3 worm cellular contexts compared by ENCODE assay signal in the genomic region with DNA sequence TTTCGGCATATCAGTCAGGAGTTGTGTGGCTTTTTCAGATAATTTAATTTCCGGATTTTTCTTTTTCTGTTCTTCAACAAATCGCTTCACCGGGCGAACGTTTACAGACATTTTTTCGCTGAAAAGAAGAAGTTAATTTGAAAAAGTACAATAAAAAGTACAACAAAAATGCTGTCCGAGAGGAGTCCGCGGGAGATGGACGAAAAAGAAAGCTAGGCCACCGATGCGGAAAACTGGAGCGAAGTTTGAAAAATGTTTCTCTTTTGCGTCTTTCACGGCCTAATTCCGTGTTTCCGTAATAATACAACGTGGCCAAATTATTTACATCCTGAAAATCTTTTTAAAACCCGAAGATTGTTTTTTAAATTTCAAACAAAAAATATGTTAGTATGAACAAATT.
A peak's percentile ranks its signal among the peaks of the same experiment; 100 is the strongest.
TF ChIP-seq lines count a peak whose summit lies in the region.

thoc-5 (minus strand) TSS at position 152 of the 400 bp plus-strand sequence.

TF ChIP-seq in whole organism, L2 larva, 48 proteins besides CTCF, POLR2A, EP300 and RAD21 (continued from another document):
- TF ChIP-seq lin-13 (GFP tag; optimal IDR thresholded peaks at IDR 0.05; lab: Kevin White, UChicago): peak; percentile 71
- TF ChIP-seq dmd-4 (tag; optimal IDR thresholded peaks at IDR 0.05; lab: Kevin White, UChicago): no peak
- no peak for TF ChIP-seq mbf-1 (tag; optimal IDR thresholded peaks at IDR 0.05; lab: Kevin White, UChicago)
- peak; percentile 54 for TF ChIP-seq nhr-129 (tag; optimal IDR thresholded peaks at IDR 0.05; lab: Kevin White, UChicago)
- TF ChIP-seq nhr-25 (tag; optimal IDR thresholded peaks at IDR 0.05; lab: Kevin White, UChicago): peak; percentile 77
- TF ChIP-seq nhr-21 (tag; optimal IDR thresholded peaks at IDR 0.05; lab: Kevin White, UChicago): peak; percentile 40
- TF ChIP-seq lsy-2 (tag; optimal IDR thresholded peaks at IDR 0.05; lab: Kevin White, UChicago): peak; percentile 81 to 91
- peak; percentile 75 for TF ChIP-seq lin-11 (tag; optimal IDR thresholded peaks at IDR 0.05; lab: Kevin White, UChicago)
- TF ChIP-seq snpc-4 (tag; optimal IDR thresholded peaks at IDR 0.05; lab: Kevin White, UChicago): peak; percentile 57
- TF ChIP-seq crh-2 (tag; optimal IDR thresholded peaks at IDR 0.05; lab: Kevin White, UChicago): peak; percentile 76
- peak; percentile 67 for TF ChIP-seq egl-27 (tag; optimal IDR thresholded peaks at IDR 0.05; lab: Kevin White, UChicago)
- peak; percentile 34 for TF ChIP-seq Y55F3AM.14 (GFP tag; optimal IDR thresholded peaks at IDR 0.05; lab: Kevin White, UChicago)
- TF ChIP-seq nhr-77 (tag; optimal IDR thresholded peaks at IDR 0.05; lab: Kevin White, UChicago): no peak
- TF ChIP-seq ztf-11 (tag; optimal IDR thresholded peaks at IDR 0.05; lab: Kevin White, UChicago): no peak
- TF ChIP-seq sma-3 (GFP tag; optimal IDR thresholded peaks at IDR 0.05; lab: Kevin White, UChicago): peak; percentile 90
- peak; percentile 48 for TF ChIP-seq nhr-6 (tag; optimal IDR thresholded peaks at IDR 0.05; lab: Kevin White, UChicago)
- TF ChIP-seq nhr-11 (tag; optimal IDR thresholded peaks at IDR 0.05; lab: Kevin White, UChicago): no peak
- no peak for TF ChIP-seq alr-1 (tag; optimal IDR thresholded peaks at IDR 0.05; lab: Kevin White, UChicago)

TF ChIP-seq in whole organism, L4 larva, 104 proteins besides CTCF, POLR2A, EP300 and RAD21 (continued from another document and continues in another):
- TF ChIP-seq ceh-82 (tag; optimal IDR thresholded peaks at IDR 0.05; lab: Kevin White, UChicago): no peak
- TF ChIP-seq lir-3 (tag; optimal IDR thresholded peaks at IDR 0.05; lab: Kevin White, UChicago): no peak
- TF ChIP-seq zfp-3 (GFP tag; conservative IDR thresholded peaks at IDR 0.05; lab: Robert Waterston, UW): 0 out of 2 replicates have a peak, but pooled peaks have one; percentile 19
- TF ChIP-seq fkh-10 (GFP tag; optimal IDR thresholded peaks at IDR 0.05; lab: Kevin White, UChicago): no peak
- no peak for TF ChIP-seq mdt-29 (GFP tag; IDR thresholded peaks at IDR 0.05; lab: Robert Waterston, UW)
- TF ChIP-seq hmg-1.1 (GFP tag; IDR thresholded peaks at IDR 0.05; lab: Robert Waterston, UW): 0 out of 2 replicates have a peak, but pooled peaks have one; percentile 37
- TF ChIP-seq mdl-1 (tag; optimal IDR thresholded peaks at IDR 0.05; lab: Kevin White, UChicago): no peak
- TF ChIP-seq F10B5.3 (tag; optimal IDR thresholded peaks at IDR 0.05; lab: Kevin White, UChicago): no peak
- no peak for TF ChIP-seq jun-1 (tag; optimal IDR thresholded peaks at IDR 0.05; lab: Kevin White, UChicago)
- no peak for TF ChIP-seq fos-1 (tag; optimal IDR thresholded peaks at IDR 0.05; lab: Kevin White, UChicago)
- TF ChIP-seq dpl-1 (GFP tag; optimal IDR thresholded peaks at IDR 0.05; lab: Kevin White, UChicago): peak; percentile 98
- TF ChIP-seq hif-1 (tag; optimal IDR thresholded peaks at IDR 0.05; lab: Kevin White, UChicago): peak in 1 of 2 experiments; percentile 94
- TF ChIP-seq lin-13 (GFP tag; optimal IDR thresholded peaks at IDR 0.05; lab: Kevin White, UChicago): peak; percentile 34
- no peak for TF ChIP-seq nhr-10 (tag; optimal IDR thresholded peaks at IDR 0.05; lab: Kevin White, UChicago)
- peak; percentile 80 for TF ChIP-seq madf-9 (GFP tag; conservative IDR thresholded peaks at IDR 0.05; lab: Robert Waterston, UW)
- no peak for TF ChIP-seq lim-7 (GFP tag; IDR thresholded peaks at IDR 0.05; lab: Robert Waterston, UW)
- no peak for TF ChIP-seq skn-1 (tag; optimal IDR thresholded peaks at IDR 0.05; lab: Kevin White, UChicago)
- no peak for TF ChIP-seq nhr-111 (GFP tag; optimal IDR thresholded peaks at IDR 0.05; lab: Kevin White, UChicago)
- TF ChIP-seq R02D3.7 (tag; optimal IDR thresholded peaks at IDR 0.05; lab: Kevin White, UChicago): no peak
- TF ChIP-seq saeg-2 (GFP tag; IDR thresholded peaks at IDR 0.05; lab: Robert Waterston, UW): no peak
- no peak for TF ChIP-seq lin-39 (tag; optimal IDR thresholded peaks at IDR 0.05; lab: Kevin White, UChicago)
- no peak for TF ChIP-seq ctbp-1 (GFP tag; IDR thresholded peaks at IDR 0.05; lab: Robert Waterston, UW)
- TF ChIP-seq aly-2 (tag; optimal IDR thresholded peaks at IDR 0.05; lab: Kevin White, UChicago): no peak
- TF ChIP-seq ztf-7 (tag; optimal IDR thresholded peaks at IDR 0.05; lab: Kevin White, UChicago): no peak
- TF ChIP-seq F49E8.2 (tag; optimal IDR thresholded peaks at IDR 0.05; lab: Kevin White, UChicago; ENCODE audit: borderline replicate concordance): no peak
- TF ChIP-seq daf-19 (GFP tag; conservative IDR thresholded peaks at IDR 0.05; lab: Robert Waterston, UW): no peak
- TF ChIP-seq arid-1 (GFP tag; conservative IDR thresholded peaks at IDR 0.05; lab: Robert Waterston, UW): peak; percentile 38; the same call in 1 of the 2 replicates
- no peak for TF ChIP-seq nhr-41 (GFP tag; IDR thresholded peaks at IDR 0.05; lab: Robert Waterston, UW)
- TF ChIP-seq lin-15B (tag; optimal IDR thresholded peaks at IDR 0.05; lab: Kevin White, UChicago): no peak
- TF ChIP-seq spr-1 (tag; optimal IDR thresholded peaks at IDR 0.05; lab: Kevin White, UChicago): no peak
- TF ChIP-seq zfp-2 (tag; optimal IDR thresholded peaks at IDR 0.05; lab: Kevin White, UChicago): no peak
- TF ChIP-seq mxl-2 (GFP tag; conservative IDR thresholded peaks at IDR 0.05; lab: Robert Waterston, UW): no peak
- no peak for TF ChIP-seq dmd-8 (GFP tag; IDR thresholded peaks at IDR 0.05; lab: Robert Waterston, UW)
- TF ChIP-seq nhr-6 (tag; optimal IDR thresholded peaks at IDR 0.05; lab: Kevin White, UChicago): peak; percentile 77
- peak; percentile 48; the same call in 1 of the 2 replicates for TF ChIP-seq php-3 (GFP tag; IDR thresholded peaks at IDR 0.05; lab: Robert Waterston, UW)
- no peak for TF ChIP-seq nhr-48 (tag; optimal IDR thresholded peaks at IDR 0.05; lab: Kevin White, UChicago)
- TF ChIP-seq gei-8 (GFP tag; optimal IDR thresholded peaks at IDR 0.05; lab: Kevin White, UChicago): no peak
- peak in 1 of 2 experiments; percentile 43; a peak in 1 of 4 replicates for TF ChIP-seq madf-5 (GFP tag; IDR thresholded peaks at IDR 0.05; lab: Robert Waterston, UW)
- TF ChIP-seq nhr-11 (tag; optimal IDR thresholded peaks at IDR 0.05; lab: Kevin White, UChicago): peak; percentile 36
- peak; percentile 28 for TF ChIP-seq spr-3 (GFP tag; optimal IDR thresholded peaks at IDR 0.05; lab: Kevin White, UChicago)
- TF ChIP-seq unc-62 (GFP tag; optimal IDR thresholded peaks at IDR 0.05 in 1 of 2; lab: Kevin White, UChicago): no peak
- TF ChIP-seq unc-62 (tag; optimal IDR thresholded peaks at IDR 0.05; lab: Kevin White, UChicago): no peak
- no peak; the same call in 1 of the 2 replicates for TF ChIP-seq nhr-42 (GFP tag; IDR thresholded peaks at IDR 0.05; lab: Robert Waterston, UW)
- TF ChIP-seq hlh-30 (tag; optimal IDR thresholded peaks at IDR 0.05; lab: Kevin White, UChicago; ENCODE audit: insufficient read depth): peak; percentile 53
- TF ChIP-seq lin-1 (GFP tag; IDR thresholded peaks at IDR 0.05; lab: Robert Waterston, UW): no peak
- peak; percentile 100 for TF ChIP-seq mes-2 (tag; optimal IDR thresholded peaks at IDR 0.05; lab: Kevin White, UChicago; ENCODE audit: poor library complexity, severe bottlenecking)
- peak; percentile 33 for TF ChIP-seq T20F7.1 (GFP tag; optimal IDR thresholded peaks at IDR 0.05; lab: Kevin White, UChicago)
- TF ChIP-seq nhr-76 (tag; optimal IDR thresholded peaks at IDR 0.05; lab: Kevin White, UChicago): no peak
- TF ChIP-seq snpc-4 (tag; optimal IDR thresholded peaks at IDR 0.05; lab: Kevin White, UChicago): no peak
- peak; percentile 92 for TF ChIP-seq dmd-9 (GFP tag; IDR thresholded peaks at IDR 0.05; lab: Robert Waterston, UW)
- no peak for TF ChIP-seq F44E2.7 (GFP tag; IDR thresholded peaks at IDR 0.05; lab: Robert Waterston, UW)
- 0 out of 2 replicates have a peak, but pooled peaks have one; percentile 70 for TF ChIP-seq Y75B8A.6 (GFP tag; IDR thresholded peaks at IDR 0.05; lab: Robert Waterston, UW)
- no peak for TF ChIP-seq ztf-11 (tag; optimal IDR thresholded peaks at IDR 0.05; lab: Kevin White, UChicago)
- peak in 1 of 2 experiments; percentile 26 for TF ChIP-seq daf-16 (GFP tag; optimal IDR thresholded peaks at IDR 0.05; lab: Kevin White, UChicago)
- no peak for TF ChIP-seq daf-16 (tag; optimal IDR thresholded peaks at IDR 0.05; lab: Kevin White, UChicago)

TF ChIP-seq in whole organism, late embryonic, 69 proteins besides CTCF, POLR2A, EP300 and RAD21 (continued from another document):
- TF ChIP-seq zip-5 (tag; optimal IDR thresholded peaks at IDR 0.05; lab: Kevin White, UChicago): peak; percentile 69
- no peak for TF ChIP-seq npax-4 (tag; optimal IDR thresholded peaks at IDR 0.05; lab: Kevin White, UChicago)
- TF ChIP-seq pag-3 (tag; optimal IDR thresholded peaks at IDR 0.05; lab: Kevin White, UChicago; ENCODE audit: borderline replicate concordance): no peak
- no peak for TF ChIP-seq pha-4 (tag; optimal IDR thresholded peaks at IDR 0.05; lab: Kevin White, UChicago)
- no peak for TF ChIP-seq hlh-30 (tag; optimal IDR thresholded peaks at IDR 0.05; lab: Kevin White, UChicago; ENCODE audit: insufficient read depth)
- TF ChIP-seq Y22D7AL.16 (tag; optimal IDR thresholded peaks at IDR 0.05; lab: Kevin White, UChicago): no peak
- TF ChIP-seq C08G9.2 (tag; optimal IDR thresholded peaks at IDR 0.05; lab: Kevin White, UChicago): peak; percentile 99
- TF ChIP-seq eyg-1 (tag; optimal IDR thresholded peaks at IDR 0.05; lab: Kevin White, UChicago): no peak
- TF ChIP-seq F13H6.1 (tag; optimal IDR thresholded peaks at IDR 0.05; lab: Kevin White, UChicago): peak; percentile 86
- TF ChIP-seq ceh-19 (GFP tag; optimal IDR thresholded peaks at IDR 0.05; lab: Kevin White, UChicago): peak; percentile 4
- TF ChIP-seq pqm-1 (tag; optimal IDR thresholded peaks at IDR 0.05; lab: Kevin White, UChicago): peak; percentile 24
- peak; percentile 100 for TF ChIP-seq ets-4 (tag; optimal IDR thresholded peaks at IDR 0.05; lab: Kevin White, UChicago)
- no peak for TF ChIP-seq unc-55 (GFP tag; optimal IDR thresholded peaks at IDR 0.05; lab: Kevin White, UChicago)
- TF ChIP-seq ttx-3 (tag; optimal IDR thresholded peaks at IDR 0.05; lab: Kevin White, UChicago): peak; percentile 10
- no peak for TF ChIP-seq hlh-13 (GFP tag; optimal IDR thresholded peaks at IDR 0.05; lab: Kevin White, UChicago)
- TF ChIP-seq ztf-16 (tag; optimal IDR thresholded peaks at IDR 0.05; lab: Kevin White, UChicago): no peak
- no peak for TF ChIP-seq K09A11.1 (tag; optimal IDR thresholded peaks at IDR 0.05; lab: Kevin White, UChicago; ENCODE audit: insufficient read depth)
- TF ChIP-seq che-1 (tag; optimal IDR thresholded peaks at IDR 0.05; lab: Kevin White, UChicago): no peak
- peak; percentile 53 for TF ChIP-seq sdc-2 (tag; optimal IDR thresholded peaks at IDR 0.05; lab: Kevin White, UChicago)
- no peak for TF ChIP-seq ceh-9 (tag; optimal IDR thresholded peaks at IDR 0.05; lab: Kevin White, UChicago)
- peak; percentile 75 for TF ChIP-seq ref-2 (tag; optimal IDR thresholded peaks at IDR 0.05; lab: Kevin White, UChicago)
- peak; percentile 20 for TF ChIP-seq unc-42 (tag; optimal IDR thresholded peaks at IDR 0.05; lab: Kevin White, UChicago)
- no peak for TF ChIP-seq fkh-10 (GFP tag; optimal IDR thresholded peaks at IDR 0.05; lab: Kevin White, UChicago)
- TF ChIP-seq fkh-6 (tag; optimal IDR thresholded peaks at IDR 0.05; lab: Kevin White, UChicago): no peak
- no peak for TF ChIP-seq nfya-1 (tag; optimal IDR thresholded peaks at IDR 0.05; lab: Kevin White, UChicago)
- no peak for TF ChIP-seq elt-4 (tag; optimal IDR thresholded peaks at IDR 0.05; lab: Kevin White, UChicago)
- TF ChIP-seq tbx-2 (tag; optimal IDR thresholded peaks at IDR 0.05; lab: Kevin White, UChicago): peak; percentile 92
- TF ChIP-seq sox-2 (GFP tag; IDR thresholded peaks at IDR 0.05; lab: Robert Waterston, UW): no peak
- peak; percentile 34 for TF ChIP-seq hlh-6 (tag; optimal IDR thresholded peaks at IDR 0.05; lab: Kevin White, UChicago)
- TF ChIP-seq ahr-1 (tag; optimal IDR thresholded peaks at IDR 0.05; lab: Kevin White, UChicago): peak; percentile 10
- TF ChIP-seq ceh-31 (tag; optimal IDR thresholded peaks at IDR 0.05; lab: Kevin White, UChicago): peak; percentile 96
- TF ChIP-seq unc-86 (tag; optimal IDR thresholded peaks at IDR 0.05; lab: Kevin White, UChicago): peak; percentile 11
- peak; percentile 64 for TF ChIP-seq lim-6 (tag; optimal IDR thresholded peaks at IDR 0.05; lab: Kevin White, UChicago)
- TF ChIP-seq K02D7.2 (tag; optimal IDR thresholded peaks at IDR 0.05; lab: Kevin White, UChicago): no peak
- TF ChIP-seq mec-3 (tag; optimal IDR thresholded peaks at IDR 0.05; lab: Kevin White, UChicago; ENCODE audit: borderline replicate concordance): peak; percentile 58
- peak; percentile 26 for TF ChIP-seq pros-1 (tag; optimal IDR thresholded peaks at IDR 0.05; lab: Kevin White, UChicago)
- TF ChIP-seq C38D4.7 (GFP tag; optimal IDR thresholded peaks at IDR 0.05; lab: Kevin White, UChicago): no peak
- TF ChIP-seq tbx-7 (tag; optimal IDR thresholded peaks at IDR 0.05; lab: Kevin White, UChicago): peak; percentile 92
- TF ChIP-seq ceh-14 (tag; optimal IDR thresholded peaks at IDR 0.05; lab: Kevin White, UChicago): peak; percentile 31
- TF ChIP-seq ceh-2 (tag; optimal IDR thresholded peaks at IDR 0.05; lab: Kevin White, UChicago): peak; percentile 97
- TF ChIP-seq unc-3 (GFP tag; conservative IDR thresholded peaks at IDR 0.05; lab: Robert Waterston, UW): peak; percentile 37; the same call in 1 of the 2 replicates
- TF ChIP-seq unc-3 (tag; optimal IDR thresholded peaks at IDR 0.05; lab: Kevin White, UChicago): no peak
- TF ChIP-seq T23F11.4 (GFP tag; optimal IDR thresholded peaks at IDR 0.05; lab: Kevin White, UChicago): no peak
- TF ChIP-seq syd-9 (tag; optimal IDR thresholded peaks at IDR 0.05; lab: Kevin White, UChicago): no peak
- no peak for TF ChIP-seq ceh-48 (tag; optimal IDR thresholded peaks at IDR 0.05; lab: Kevin White, UChicago)
TF ChIP-seq in whole organism, late embryonic: peak in this region for 30.
